Fruit fly (Drosophila melanogaster): Measurements from ENCODE around the gene CG4887.

CG4887 gene

dm6 chr2L:1150554-1150953 is 22.3 kb upstream of the CG4887 start, which contains the start of the genes Tfb4 and Vps29 (continued):
- TF ChIP-seq insv (GFP tag; optimal IDR thresholded peaks at IDR 0.05) (no peak), H2.0 (GFP tag; IDR thresholded peaks at IDR 0.05) (peak; percentile 46; the same call in 1 of the 2 replicates), crp (GFP tag; optimal IDR thresholded peaks at IDR 0.05) (peak in 1 of 2 experiments; percentile 61), Lhr (GFP tag; optimal IDR thresholded peaks at IDR 0.05) (no peak), Scr (GFP tag; IDR thresholded peaks at IDR 0.05; ENCODE audit: partially characterized antibody) (peak; percentile 80), CG31224 (GFP tag; IDR thresholded peaks at IDR 0.05) (peak; percentile 36; the same call in 1 of the 2 replicates), CG16813 (GFP tag; IDR thresholded peaks at IDR 0.05; ENCODE audit: partially characterized antibody) (peak; percentile 90), CrebB (tag; optimal IDR thresholded peaks at IDR 0.05) (no peak), Rfx (GFP tag; IDR thresholded peaks at IDR 0.05) (peak; percentile 81), CG11456 (GFP tag; IDR thresholded peaks at IDR 0.05) (peak; percentile 71; the same call in 2 of the 3 replicates), tup (GFP tag; optimal IDR thresholded peaks at IDR 0.05) (peak; percentile 49), unc-4 (GFP tag; IDR thresholded peaks at IDR 0.05; ENCODE audit: partially characterized antibody) (peak; percentile 86), CG7987 (GFP tag; optimal IDR thresholded peaks at IDR 0.05) (peak; percentile 44), Dfd (GFP tag; optimal IDR thresholded peaks at IDR 0.05) (no peak), CG10267 (tag; optimal IDR thresholded peaks at IDR 0.05) (peak; percentile 33), tna (GFP tag; IDR thresholded peaks at IDR 0.05; ENCODE audit: partially characterized antibody) (peak; percentile 96), CG10543 (GFP tag; optimal IDR thresholded peaks at IDR 0.05) (no peak)

- TF ChIP-seq CG2889 (GFP tag; IDR thresholded peaks at IDR 0.05) (no peak), CG5180 (GFP tag; optimal IDR thresholded peaks at IDR 0.05) (no peak), Hr39 (optimal IDR thresholded peaks at IDR 0.05) (peak; percentile 83)
Measured at dm6 chr2L:1152693-1153092, 20.1 kb upstream of the CG4887 start.

- TF ChIP-seq Asciz (GFP tag; optimal IDR thresholded peaks at IDR 0.05) (no peak), CG5180 (GFP tag; optimal IDR thresholded peaks at IDR 0.05) (no peak), CG8924 (tag; optimal IDR thresholded peaks at IDR 0.05) (peak; percentile 14), CG7372 (GFP tag; IDR thresholded peaks at IDR 0.05) (no peak), CG15479 (GFP tag; optimal IDR thresholded peaks at IDR 0.05) (peak; percentile 3), sens (GFP tag) (peak; percentile 47), zfh2 (GFP tag; optimal IDR thresholded peaks at IDR 0.05) (no peak), PHDP (tag; optimal IDR thresholded peaks at IDR 0.05) (peak; percentile 20), C15 (GFP tag; IDR thresholded peaks at IDR 0.05) (no peak), CG6689 (GFP tag; IDR thresholded peaks at IDR 0.05) (no peak), CG13775 (GFP tag; optimal IDR thresholded peaks at IDR 0.05) (no peak), sisA (GFP tag; IDR thresholded peaks at IDR 0.05) (no peak), slbo (GFP tag; IDR thresholded peaks at IDR 0.05) (no peak), slp2 (GFP tag; optimal IDR thresholded peaks at IDR 0.05) (no peak), pfk (GFP tag; optimal IDR thresholded peaks at IDR 0.05) (no peak), Sox102F (GFP tag; optimal IDR thresholded peaks at IDR 0.05) (peak; percentile 5), NFAT (GFP tag; IDR thresholded peaks at IDR 0.05) (no peak), CG6765 (GFP tag; optimal IDR thresholded peaks at IDR 0.05) (no peak), row (GFP tag; IDR thresholded peaks at IDR 0.05) (peak; percentile 41; the same call in 2 of the 3 replicates), Ets97D (GFP tag; optimal IDR thresholded peaks at IDR 0.05) (no peak), dpn (GFP tag; optimal IDR thresholded peaks at IDR 0.05) (no peak), CG1603 (tag; optimal IDR thresholded peaks at IDR 0.05) (peak; percentile 25), fu2 (GFP tag; optimal IDR thresholded peaks at IDR 0.05) (no peak), trh (GFP tag; optimal IDR thresholded peaks at IDR 0.05) (no peak), D19A (tag; optimal IDR thresholded peaks at IDR 0.05) (peak; percentile 91), hkb (optimal IDR thresholded peaks at IDR 0.05) (no peak), hkb (GFP tag; IDR thresholded peaks at IDR 0.05) (no peak), Dip2 (GFP tag; IDR thresholded peaks at IDR 0.05) (no peak), CG13287 (GFP tag; IDR thresholded peaks at IDR 0.05; ENCODE audit: partially characterized antibody) (no peak), Lhr (GFP tag; optimal IDR thresholded peaks at IDR 0.05) (no peak)
Measured at dm6 chr2L:1156592-1157249, 16.1 kb upstream of the CG4887 start.
